Fruit fly (Drosophila melanogaster) whole organism, embryonic: ENCODE results near the gene MSBP.
A peak's percentile ranks its signal among the peaks of the same experiment; 100 is the strongest.

Experiments
- Awh ChIP-seq: fragments of 200-800 bp; sonication (Bioruptor generic); IDR thresholded peaks from 2 replicates; pipeline ENCODE4, ENCODE4 v1.3.6; 2022; ENCODE audit warnings: missing biosample characterization, missing genetic modification characterization
- CG10147 ChIP-seq: fragments of 200-800 bp; sonication (Bioruptor generic); optimal IDR thresholded peaks from 2 replicates; lab custom pipeline; 2019; ENCODE audit warnings: missing biosample characterization, mild to moderate bottlenecking, missing genetic modification characterization, moderate library complexity
- CG1024 ChIP-seq: fragments of 200-800 bp; sonication (Bioruptor generic); IDR thresholded peaks from 2 replicates; pipeline ENCODE4 v1.3.6; 2022; ENCODE audit warnings: missing biosample characterization, missing genetic modification characterization
- CG11560 ChIP-seq: fragments of 200-800 bp; sonication (Bioruptor generic); IDR thresholded peaks from 3 replicates; pipeline ENCODE4 v1.3.6; 2022; ENCODE audit warnings: missing biosample characterization, missing genetic modification characterization
- CG16779 ChIP-seq: fragments of 200-800 bp; sonication (Bioruptor generic); IDR thresholded peaks from 2 replicates; pipeline ENCODE4 v1.3.6; 2022; ENCODE audit warnings: missing biosample characterization, missing genetic modification characterization
- CG17802 ChIP-seq: fragments of 200-800 bp; sonication (Bioruptor generic); optimal IDR thresholded peaks from 2 replicates; lab custom pipeline; 2018; ENCODE audit warnings: missing biosample characterization, mild to moderate bottlenecking, missing genetic modification characterization, moderate library complexity
- CG18476 ChIP-seq: fragments of 200-800 bp; sonication (Bioruptor generic); optimal IDR thresholded peaks from 2 replicates; lab custom pipeline; 2016; ENCODE audit warnings: missing biosample characterization, mild to moderate bottlenecking, missing genetic modification characterization
- CG18619 ChIP-seq: fragments of 200-800 bp; sonication (Bioruptor generic); optimal IDR thresholded peaks from 3 replicates; lab custom pipeline; 2017; ENCODE audit warnings: missing biosample characterization, mild to moderate bottlenecking, missing genetic modification characterization
- CG3407 ChIP-seq: fragments of 200-800 bp; sonication (Bioruptor generic); optimal IDR thresholded peaks from 2 replicates; lab custom pipeline; 2018; ENCODE audit warnings: missing biosample characterization, mild to moderate bottlenecking, missing genetic modification characterization
- CG34376 ChIP-seq: fragments of 200-800 bp; sonication (Bioruptor generic); optimal IDR thresholded peaks from 2 replicates; lab custom pipeline; 2018; ENCODE audit warnings: missing biosample characterization, mild to moderate bottlenecking, missing genetic modification characterization
- CG42726 ChIP-seq: fragments of 200-800 bp; sonication (Bioruptor generic); IDR thresholded peaks from 2 replicates; pipeline ENCODE4 v1.3.6; 2022; ENCODE audit warnings: missing biosample characterization, missing genetic modification characterization; ENCODE audit not compliant: partially characterized antibody
- CG4617 ChIP-seq: fragments of 200-800 bp; sonication (Bioruptor generic); optimal IDR thresholded peaks from 3 replicates; lab custom pipeline; 2016; ENCODE audit warnings: missing biosample characterization, missing genetic modification characterization, borderline replicate concordance
- CG6175 ChIP-seq: fragments of 200-800 bp; sonication (Bioruptor generic); IDR thresholded peaks from 3 replicates; pipeline ENCODE4 v1.3.6; 2022; ENCODE audit warnings: missing biosample characterization, missing genetic modification characterization
- CG6254 ChIP-seq: fragments of 200-800 bp; sonication (Bioruptor generic); optimal IDR thresholded peaks from 3 replicates; lab custom pipeline; 2017; ENCODE audit warnings: mild to moderate bottlenecking, missing biosample characterization, missing genetic modification reagents, missing genetic modification characterization
- CG7987 ChIP-seq: fragments of 200-800 bp; sonication (Bioruptor generic); optimal IDR thresholded peaks from 2 replicates; lab custom pipeline; 2018; ENCODE audit warnings: missing biosample characterization, mild to moderate bottlenecking, missing genetic modification characterization, moderate library complexity
- CHES-1-like ChIP-seq: fragments of 200-800 bp; sonication (Bioruptor generic); optimal IDR thresholded peaks from 2 replicates; lab custom pipeline; 2016; ENCODE audit warnings: missing biosample characterization, missing genetic modification characterization
- Dad ChIP-seq: fragments of 200-800 bp; sonication (Bioruptor generic); optimal IDR thresholded peaks from 3 replicates; lab custom pipeline; 2016; ENCODE audit warnings: missing biosample characterization, missing genetic modification characterization
- Dref ChIP-seq: fragments of 200-800 bp; sonication (Bioruptor generic); IDR thresholded peaks from 2 replicates; pipeline ENCODE4 v1.3.6; 2022; ENCODE audit warnings: missing biosample characterization, missing genetic modification characterization
- Ets65A ChIP-seq: fragments of 200-800 bp; sonication (Bioruptor generic); peaks from one replicate; lab custom pipeline; 2016; ENCODE audit warnings: missing biosample characterization, missing genetic modification characterization
- Ets97D ChIP-seq: fragments of 200-800 bp; sonication (Bioruptor generic); optimal IDR thresholded peaks from 3 replicates; lab custom pipeline; 2016; ENCODE audit warnings: missing biosample characterization, missing genetic modification characterization
- Fer1 ChIP-seq: fragments of 200-800 bp; sonication (Bioruptor generic); optimal IDR thresholded peaks from 2 replicates; lab custom pipeline; 2017; ENCODE audit warnings: missing biosample characterization, mild to moderate bottlenecking, missing genetic modification characterization
- H2.0 ChIP-seq: fragments of 200-800 bp; sonication (Bioruptor generic); IDR thresholded peaks from 2 replicates; pipeline ENCODE4 v1.3.6; 2022; ENCODE audit warnings: missing biosample characterization, missing genetic modification characterization
- HmgZ ChIP-seq: fragments of 200-800 bp; sonication (Bioruptor generic); optimal IDR thresholded peaks from 2 replicates; lab custom pipeline; 2018; ENCODE audit warnings: missing biosample characterization, mild to moderate bottlenecking, missing genetic modification characterization
- Hr3 ChIP-seq: fragments of 200-800 bp; sonication (Bioruptor generic); optimal IDR thresholded peaks from 3 replicates; lab custom pipeline; 2016; ENCODE audit warnings: missing biosample characterization, missing genetic modification characterization
- Lim3 ChIP-seq: fragments of 200-800 bp; sonication (Bioruptor generic); IDR thresholded peaks from 2 replicates; pipeline ENCODE4 v1.3.6; 2022; ENCODE audit warnings: missing biosample characterization, missing genetic modification characterization
- Mrtf ChIP-seq: fragments of 200-800 bp; sonication (Bioruptor generic); IDR thresholded peaks from 3 replicates; pipeline ENCODE4 v1.3.6; 2022; ENCODE audit warnings: missing biosample characterization, missing genetic modification characterization
- NC2α ChIP-seq: fragments of 200-800 bp; sonication (Bioruptor generic); optimal IDR thresholded peaks from 2 replicates; lab custom pipeline; 2016; ENCODE audit warnings: missing biosample characterization, missing genetic modification characterization
- Neu2 ChIP-seq: fragments of 200-800 bp; sonication (Bioruptor generic); optimal IDR thresholded peaks from 3 replicates; lab custom pipeline; 2016; ENCODE audit warnings: missing biosample characterization, missing genetic modification characterization, borderline replicate concordance
- Pdp1 ChIP-seq, 2 experiments: fragments of 200-800 bp; sonication (Bioruptor generic); optimal IDR thresholded peaks; 3 replicates each; lab custom pipeline; 2016; ENCODE audit warnings: missing biosample characterization in 2 of 2, missing genetic modification characterization in 2 of 2, mild to moderate bottlenecking in 1 of 2, moderate library complexity in 1 of 2
- Ravus ChIP-seq: fragments of 200-800 bp; sonication (Bioruptor generic); IDR thresholded peaks from 2 replicates; pipeline ENCODE4 v1.3.6; 2022; ENCODE audit warnings: missing biosample characterization, missing genetic modification characterization
- Stat92E ChIP-seq, 3 experiments: fragments of >200 bp in 2 of 3; fragments of 200-800 bp in 1 of 3; sonication (Bioruptor generic) in 1 of 3; optimal IDR thresholded peaks; 2 replicates each; lab custom pipeline; 2017 to 2019; ENCODE audit warnings: missing biosample characterization in 3 of 3, missing genetic modification characterization in 3 of 3, mild to moderate bottlenecking in 1 of 3, moderate library complexity in 1 of 3
- Usf ChIP-seq: fragments of 200-800 bp; sonication (Bioruptor generic); optimal IDR thresholded peaks from 2 replicates; lab custom pipeline; 2017; ENCODE audit warnings: missing genotype, missing biosample characterization, missing genetic modification characterization
- ap ChIP-seq: fragments of 200-800 bp; sonication (Bioruptor generic); IDR thresholded peaks from 2 replicates; pipeline ENCODE4 v1.3.6; 2022; ENCODE audit warnings: missing biosample characterization, missing genetic modification characterization
- ato ChIP-seq: fragments of 200-800 bp; sonication (Bioruptor generic); IDR thresholded peaks from 2 replicates; pipeline ENCODE4 v1.3.6; 2022; ENCODE audit warnings: missing biosample characterization, missing genetic modification characterization; ENCODE audit not compliant: partially characterized antibody
- bcd ChIP-seq: fragments of 200-800 bp; sonication (Bioruptor generic); optimal IDR thresholded peaks from 2 replicates; lab custom pipeline; 2017; ENCODE audit warnings: missing biosample characterization, mild to moderate bottlenecking, missing genetic modification characterization
- dmrt11E ChIP-seq: fragments of 200-800 bp; sonication (Bioruptor generic); optimal IDR thresholded peaks from 3 replicates; lab custom pipeline; 2018; ENCODE audit warnings: missing biosample characterization, mild to moderate bottlenecking, missing genetic modification characterization, moderate library complexity
- ftz-f1 ChIP-seq: fragments of 200-800 bp; sonication (Bioruptor generic); optimal IDR thresholded peaks from 2 replicates; lab custom pipeline; 2016; ENCODE audit warnings: missing biosample characterization, missing genetic modification characterization
- hkb ChIP-seq, 2 experiments: fragments of 200-800 bp in 1 of 2; fragments of >200 bp in 1 of 2; sonication (Bioruptor generic) in 1 of 2; IDR thresholded peaks in 1 of 2; optimal IDR thresholded peaks in 1 of 2; 2 replicates each; pipeline versions ENCODE4 v1.3.6 to Lab custom; 2017 to 2022; ENCODE audit warnings: missing biosample characterization in 1 of 2, missing genetic modification characterization in 1 of 2
- insv ChIP-seq, 2 experiments: fragments of 200-800 bp; sonication (Bioruptor generic); optimal IDR thresholded peaks; 3 replicates each; lab custom pipeline; 2016 to 2018; ENCODE audit warnings: missing biosample characterization in 2 of 2, missing genetic modification characterization in 2 of 2
- inv ChIP-seq: fragments of 200-800 bp; sonication (Bioruptor generic); IDR thresholded peaks from 2 replicates; pipeline ENCODE4 v1.3.6; 2022; ENCODE audit warnings: missing biosample characterization, missing genetic modification characterization; ENCODE audit not compliant: partially characterized antibody
- jumu ChIP-seq: fragments of 200-800 bp; sonication (Bioruptor generic); optimal IDR thresholded peaks from 3 replicates; lab custom pipeline; 2016; ENCODE audit warnings: missing biosample characterization, missing genetic modification characterization
- kay ChIP-seq: fragments of 200-800 bp; sonication (Bioruptor generic); optimal IDR thresholded peaks from 2 replicates; lab custom pipeline; 2016; ENCODE audit warnings: missing biosample characterization, missing genetic modification characterization
- pnt ChIP-seq: fragments of 200-800 bp; sonication (Bioruptor generic); optimal IDR thresholded peaks from 3 replicates; lab custom pipeline; 2016; ENCODE audit warnings: missing biosample characterization, missing genetic modification characterization
- ranshi ChIP-seq: fragments of 200-800 bp; sonication (Bioruptor generic); IDR thresholded peaks from 2 replicates; pipeline ENCODE4 v1.3.6; 2022; ENCODE audit warnings: missing biosample characterization, missing genetic modification characterization
- run ChIP-seq: fragments of 200-800 bp; sonication (Bioruptor generic); optimal IDR thresholded peaks from 3 replicates; lab custom pipeline; 2018; ENCODE audit warnings: missing biosample characterization, mild to moderate bottlenecking, missing genetic modification characterization
- sim ChIP-seq: fragments of 200-800 bp; sonication (Bioruptor generic); IDR thresholded peaks from 2 replicates; pipeline ENCODE4 v1.3.6; 2022; ENCODE audit warnings: missing biosample characterization, missing genetic modification characterization
- stwl ChIP-seq: fragments of 200-800 bp; sonication (Bioruptor generic); optimal IDR thresholded peaks from 3 replicates; lab custom pipeline; 2018; ENCODE audit warnings: missing biosample characterization, mild to moderate bottlenecking, missing genetic modification characterization, moderate library complexity
- tll ChIP-seq, 2 experiments: fragments of 200-800 bp in 1 of 2; fragments of >200 bp in 1 of 2; sonication (Bioruptor generic) in 1 of 2; optimal IDR thresholded peaks; 2 replicates each; lab custom pipeline; 2017 to 2019; ENCODE audit warnings: missing biosample characterization in 2 of 2, missing genetic modification characterization in 2 of 2, mild to moderate bottlenecking in 1 of 2, moderate library complexity in 1 of 2
- unpg ChIP-seq: fragments of 200-800 bp; sonication (Bioruptor generic); optimal IDR thresholded peaks from 3 replicates; lab custom pipeline; 2018; ENCODE audit warnings: missing biosample characterization, mild to moderate bottlenecking, missing genetic modification characterization, moderate library complexity
- z ChIP-seq: fragments of 200-800 bp; sonication (Bioruptor generic); IDR thresholded peaks from 3 replicates; pipeline ENCODE4 v1.3.6; 2022; ENCODE audit warnings: missing biosample characterization, missing genetic modification characterization
- zfh1 ChIP-seq: fragments of 200-800 bp; sonication (Bioruptor generic); IDR thresholded peaks from 3 replicates; pipeline ENCODE4 v1.3.6; 2022; ENCODE audit warnings: missing biosample characterization, missing genetic modification characterization

The MSBP gene

dm6 chrX:15887247-15887616 is 2.7 kb downstream of the MSBP start, which contains the start of gene tay (continued):
- TF ChIP-seq Dref (GFP tag; lab: Robert Waterston, UW), result peak; percentile 81
- no peak for TF ChIP-seq Neu2
- peak; percentile 57; the same call in 1 of the 2 replicates for TF ChIP-seq inv (GFP tag; lab: Robert Waterston, UW)
- TF ChIP-seq Ets65A (GFP tag; lab: Kevin White, UChicago), result no peak
- TF ChIP-seq jumu, result peak; percentile 14
- no peak for TF ChIP-seq zfh1 (GFP tag; lab: Robert Waterston, UW)
- no peak for TF ChIP-seq insv (GFP tag; optimal IDR thresholded peaks at IDR 0.05; lab: Kevin White, UChicago)
- peak; percentile 66 for TF ChIP-seq stwl (tag; lab: Kevin White, UChicago)
- TF ChIP-seq CG10147, result no peak
- TF ChIP-seq Stat92E (GFP tag; optimal IDR thresholded peaks at IDR 0.05; lab: Kevin White, UChicago), result no peak
- no peak for TF ChIP-seq kay (GFP tag; lab: Kevin White, UChicago)
- no peak for TF ChIP-seq unpg
- TF ChIP-seq run (tag; lab: Kevin White, UChicago), result no peak
- TF ChIP-seq CG17802, result peak; percentile 79
- TF ChIP-seq z (GFP tag; lab: Robert Waterston, UW), result no peak
- no peak for TF ChIP-seq Ravus
- TF ChIP-seq Awh, result no peak
- peak; percentile 43 for TF ChIP-seq CG4617
- no peak for TF ChIP-seq Usf (GFP tag; lab: Kevin White, UChicago)
- TF ChIP-seq dmrt11E (tag; lab: Kevin White, UChicago), result no peak
- no peak for TF ChIP-seq Dad (GFP tag; lab: Kevin White, UChicago)
- TF ChIP-seq ato (GFP tag; lab: Robert Waterston, UW), result peak; percentile 81
- TF ChIP-seq Mrtf (GFP tag; lab: Robert Waterston, UW), result no peak
- TF ChIP-seq CHES-1-like, result peak; percentile 1
- TF ChIP-seq CG7987 (GFP tag; lab: Kevin White, UChicago), result no peak
- TF ChIP-seq CG3407 (GFP tag; lab: Kevin White, UChicago), result no peak
- no peak for TF ChIP-seq ap (GFP tag; lab: Robert Waterston, UW)
- TF ChIP-seq CG6175 (GFP tag; lab: Robert Waterston, UW), result no peak
- peak; percentile 63 for TF ChIP-seq CG42726
- TF ChIP-seq hkb (optimal IDR thresholded peaks at IDR 0.05; lab: Kevin White, UChicago), result no peak
- TF ChIP-seq hkb (GFP tag; IDR thresholded peaks at IDR 0.05; lab: Robert Waterston, UW), result no peak
- TF ChIP-seq H2.0 (GFP tag; lab: Robert Waterston, UW), result no peak
- TF ChIP-seq NC2α, result no peak
- TF ChIP-seq CG34376 (GFP tag; lab: Kevin White, UChicago), result no peak
- TF ChIP-seq bcd (GFP tag; lab: Kevin White, UChicago), result no peak
- no peak for TF ChIP-seq ranshi (GFP tag; lab: Robert Waterston, UW)
- no peak for TF ChIP-seq CG16779 (GFP tag; lab: Robert Waterston, UW)
- TF ChIP-seq sim (GFP tag; lab: Robert Waterston, UW), result no peak
- TF ChIP-seq Lim3 (GFP tag; lab: Robert Waterston, UW), result no peak
- TF ChIP-seq CG6254, result no peak
- TF ChIP-seq CG11560, result no peak
- peak; percentile 84 for TF ChIP-seq CG1024 (GFP tag; lab: Robert Waterston, UW)
- TF ChIP-seq Fer1 (GFP tag; lab: Kevin White, UChicago), result no peak
- no peak for TF ChIP-seq CG18476
- TF ChIP-seq CG18619 (GFP tag; lab: Kevin White, UChicago), result no peak
- peak; percentile 32 for TF ChIP-seq Ets97D (GFP tag; lab: Kevin White, UChicago)
- TF ChIP-seq Pdp1 (GFP tag; optimal IDR thresholded peaks at IDR 0.05; lab: Kevin White, UChicago), result peak in 1 of 2 experiments; percentile 34
- no peak for TF ChIP-seq tll (GFP tag; optimal IDR thresholded peaks at IDR 0.05; lab: Kevin White, UChicago)
- no peak for TF ChIP-seq pnt (GFP tag; lab: Kevin White, UChicago)
- TF ChIP-seq ftz-f1, result peak; percentile 56
- no peak for TF ChIP-seq Hr3
- TF ChIP-seq HmgZ (tag; lab: Kevin White, UChicago), result no peak
